Worm (Caenorhabditis elegans): ENCODE results near the gene Y116F11B.6.
A peak's percentile ranks its signal among the peaks of the same experiment; 100 is the strongest.

The Y116F11B.6 gene

DNA sequence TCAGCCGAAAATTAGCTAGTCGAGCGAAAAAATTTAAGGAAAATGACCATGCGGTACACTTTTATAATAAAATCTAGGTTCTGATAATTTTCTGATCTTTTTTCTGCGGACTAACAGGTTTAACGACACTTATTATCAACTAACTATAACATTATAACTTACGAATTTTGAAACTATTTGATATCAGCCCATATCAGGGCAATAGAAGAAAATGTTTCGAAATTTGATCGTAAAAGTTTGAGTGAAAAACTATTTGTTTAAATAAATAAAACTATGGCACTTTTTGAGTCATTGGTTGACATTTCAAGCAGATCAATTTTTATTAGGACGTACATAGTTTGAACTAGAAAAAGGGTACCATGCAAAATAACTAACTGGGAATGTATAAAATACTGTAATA lies 15.0 kb downstream of the Y116F11B.6 start, which contains the start of gene pcp-4:
Gene pcp-4 (minus strand): TSS at position 197 of the 400 bp plus-strand sequence.
- TF ChIP-seq pqm-1 (tag; optimal IDR thresholded peaks at IDR 0.05) (peak; percentile 14), unc-39 (tag; optimal IDR thresholded peaks at IDR 0.05) (no peak), nhr-76 (tag; optimal IDR thresholded peaks at IDR 0.05) (no peak), mdl-1 (tag; optimal IDR thresholded peaks at IDR 0.05) (no peak), lin-15B (tag; optimal IDR thresholded peaks at IDR 0.05) (no peak), egl-27 (tag; optimal IDR thresholded peaks at IDR 0.05) (no peak), ceh-28 (tag; optimal IDR thresholded peaks at IDR 0.05) (no peak), elt-3 (tag; optimal IDR thresholded peaks at IDR 0.05) (no peak), nhr-77 (tag; optimal IDR thresholded peaks at IDR 0.05) (no peak), nfya-1 (tag; optimal IDR thresholded peaks at IDR 0.05; ENCODE audit: insufficient read depth) (no peak), mml-1 (tag; optimal IDR thresholded peaks at IDR 0.05) (no peak), lin-39 (tag; optimal IDR thresholded peaks at IDR 0.05) (no peak), elt-2 (tag; optimal IDR thresholded peaks at IDR 0.05) (peak; percentile 55), nhr-43 (tag; optimal IDR thresholded peaks at IDR 0.05; ENCODE audit: poor library complexity, severe bottlenecking) (no peak)

DNA sequence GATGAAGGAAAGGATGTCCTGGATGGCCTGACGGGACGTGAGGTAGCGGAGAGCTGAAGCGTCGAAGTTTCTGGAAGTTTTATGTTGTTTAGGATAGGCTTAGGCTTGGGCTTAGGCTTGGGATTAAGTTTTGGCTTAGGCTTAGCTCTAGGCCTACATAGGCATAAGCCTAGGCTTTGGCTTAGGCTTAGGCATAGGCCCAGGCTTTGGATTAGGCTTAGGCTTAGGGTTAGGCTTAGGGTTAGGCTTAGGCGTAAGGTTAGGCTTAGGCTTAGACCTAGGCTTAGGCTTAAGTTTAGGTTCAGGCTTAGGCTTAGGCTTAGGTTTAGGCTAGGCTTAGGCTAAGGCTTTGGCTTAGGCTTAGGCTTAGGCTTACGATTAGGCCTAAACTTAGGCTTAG lies 16.6 kb downstream of the Y116F11B.6 start:
- no peak for TF ChIP-seq tbx-2 (tag; optimal IDR thresholded peaks at IDR 0.05)
- no peak for TF ChIP-seq nhr-23 (tag; optimal IDR thresholded peaks at IDR 0.05)
- no peak for TF ChIP-seq unc-39 (tag; optimal IDR thresholded peaks at IDR 0.05)
- TF ChIP-seq eor-1 (tag; optimal IDR thresholded peaks at IDR 0.05): no peak
- TF ChIP-seq ztf-11 (tag; optimal IDR thresholded peaks at IDR 0.05): no peak
- TF ChIP-seq elt-2 (tag; optimal IDR thresholded peaks at IDR 0.05): no peak
- TF ChIP-seq mml-1 (tag; optimal IDR thresholded peaks at IDR 0.05): no peak
- TF ChIP-seq pha-4 (tag; optimal IDR thresholded peaks at IDR 0.05): no peak
- TF ChIP-seq zag-1 (tag; optimal IDR thresholded peaks at IDR 0.05): no peak
- no peak for TF ChIP-seq skn-1 (tag; optimal IDR thresholded peaks at IDR 0.05)
- no peak for TF ChIP-seq unc-62 (GFP tag; optimal IDR thresholded peaks at IDR 0.05)
- TF ChIP-seq elt-1 (tag; optimal IDR thresholded peaks at IDR 0.05): no peak
- no peak for TF ChIP-seq fkh-2 (tag; optimal IDR thresholded peaks at IDR 0.05)
- no peak for TF ChIP-seq aly-2 (tag; optimal IDR thresholded peaks at IDR 0.05)

DNA sequence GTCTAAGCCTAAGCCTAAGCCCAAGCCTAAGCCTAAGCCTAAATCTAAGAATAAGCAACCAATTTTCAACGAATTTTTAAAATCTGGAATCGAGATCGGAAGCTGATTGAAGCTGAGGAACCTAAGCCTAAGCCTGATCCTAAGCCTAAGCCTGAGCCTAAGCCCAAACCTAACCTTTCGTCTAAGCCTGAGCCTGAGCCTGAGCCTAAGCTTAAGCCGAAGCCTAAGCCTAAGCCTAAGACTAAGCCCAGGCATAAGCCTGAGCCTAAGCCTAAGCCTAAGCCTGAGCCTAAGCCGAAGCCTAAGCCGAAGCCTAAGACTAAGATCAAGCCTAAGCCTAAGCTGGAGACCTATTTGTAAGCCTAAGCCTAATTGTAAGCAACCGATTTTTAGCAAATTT lies 18.3 kb downstream of the Y116F11B.6 start:
- no peak for TF ChIP-seq aly-2 (tag; optimal IDR thresholded peaks at IDR 0.05)
- TF ChIP-seq nhr-237 (tag; optimal IDR thresholded peaks at IDR 0.05): no peak

DNA sequence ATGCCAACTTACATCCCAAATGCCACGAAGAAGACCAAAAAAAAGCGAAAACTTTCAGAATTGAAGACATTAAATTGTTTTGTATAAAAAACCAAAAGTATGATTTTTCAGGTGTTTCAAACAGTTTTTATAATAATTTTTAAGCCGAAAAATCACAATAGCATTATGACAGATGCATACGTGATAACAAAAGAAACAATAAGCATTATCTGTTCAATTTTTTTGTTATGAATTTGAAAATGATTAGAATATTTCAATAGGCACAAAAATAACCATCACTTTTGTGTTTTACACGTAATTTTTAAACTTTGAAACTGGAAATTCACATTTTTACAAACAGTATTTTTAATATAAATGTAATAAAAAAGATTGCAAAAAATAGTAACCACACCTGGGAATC lies 23.7 kb downstream of the Y116F11B.6 start, which contains the start of gene Y116F11B.17:
Gene Y116F11B.17 (minus strand): TSS at position 101 of the 400 bp plus-strand sequence.
- TF ChIP-seq unc-39 (tag; optimal IDR thresholded peaks at IDR 0.05): no peak
- TF ChIP-seq nhr-11 (tag; optimal IDR thresholded peaks at IDR 0.05): no peak
- no peak for TF ChIP-seq lsy-12 (tag; optimal IDR thresholded peaks at IDR 0.05)
- no peak for TF ChIP-seq fos-1 (tag; optimal IDR thresholded peaks at IDR 0.05)
- TF ChIP-seq ama-1 (optimal IDR thresholded peaks at IDR 0.05): no peak
- no peak for TF ChIP-seq unc-62 (GFP tag; optimal IDR thresholded peaks at IDR 0.05)
- no peak for TF ChIP-seq eor-1 (tag; optimal IDR thresholded peaks at IDR 0.05)
- TF ChIP-seq nhr-23 (tag; optimal IDR thresholded peaks at IDR 0.05): no peak
- TF ChIP-seq nhr-67 (tag; optimal IDR thresholded peaks at IDR 0.05): no peak
- no peak for TF ChIP-seq snpc-4 (tag; optimal IDR thresholded peaks at IDR 0.05)
- no peak for TF ChIP-seq lin-39 (tag; optimal IDR thresholded peaks at IDR 0.05)
- no peak for TF ChIP-seq ztf-4 (tag; optimal IDR thresholded peaks at IDR 0.05)
- TF ChIP-seq ceh-16 (tag; optimal IDR thresholded peaks at IDR 0.05): no peak
- no peak for TF ChIP-seq pqm-1 (tag; optimal IDR thresholded peaks at IDR 0.05)
- no peak for TF ChIP-seq fkh-2 (tag; optimal IDR thresholded peaks at IDR 0.05)
- no peak for TF ChIP-seq hmg-11 (tag; optimal IDR thresholded peaks at IDR 0.05)

DNA sequence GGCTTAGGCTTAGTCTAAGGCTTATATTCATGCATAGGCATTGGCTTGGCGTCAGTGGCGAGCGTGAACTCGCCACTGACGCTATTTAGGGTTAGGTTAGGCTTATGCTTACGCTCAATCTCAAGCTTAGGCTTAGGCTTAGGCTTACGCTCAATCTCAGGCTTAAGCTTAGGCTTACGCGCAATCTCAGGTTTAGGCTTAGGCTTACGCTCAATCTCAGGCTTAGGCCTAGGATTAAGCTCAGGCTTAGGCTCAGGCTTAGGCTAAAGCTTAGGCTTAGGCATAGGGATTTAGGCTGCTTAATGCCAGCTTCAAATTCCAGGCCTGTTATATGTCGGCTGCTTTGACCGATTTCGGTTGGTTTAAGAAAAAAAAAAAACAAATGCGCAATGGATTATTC lies 25.6 kb downstream of the Y116F11B.6 start:
- no peak for TF ChIP-seq tbx-2 (tag; optimal IDR thresholded peaks at IDR 0.05)
- TF ChIP-seq nhr-67 (tag; optimal IDR thresholded peaks at IDR 0.05): no peak
- no peak for TF ChIP-seq mdl-1 (tag; optimal IDR thresholded peaks at IDR 0.05)
- no peak for TF ChIP-seq daf-12 (tag; optimal IDR thresholded peaks at IDR 0.05)
- no peak for TF ChIP-seq jun-1 (tag; optimal IDR thresholded peaks at IDR 0.05)
- no peak for TF ChIP-seq unc-39 (tag; optimal IDR thresholded peaks at IDR 0.05)
- TF ChIP-seq nhr-12 (tag; optimal IDR thresholded peaks at IDR 0.05): no peak
